Worm (Caenorhabditis elegans): ENCODE data around the gene acs-2.
A peak's percentile ranks its signal among the peaks of the same experiment; 100 is the strongest.

Gene acs-2

DNA sequence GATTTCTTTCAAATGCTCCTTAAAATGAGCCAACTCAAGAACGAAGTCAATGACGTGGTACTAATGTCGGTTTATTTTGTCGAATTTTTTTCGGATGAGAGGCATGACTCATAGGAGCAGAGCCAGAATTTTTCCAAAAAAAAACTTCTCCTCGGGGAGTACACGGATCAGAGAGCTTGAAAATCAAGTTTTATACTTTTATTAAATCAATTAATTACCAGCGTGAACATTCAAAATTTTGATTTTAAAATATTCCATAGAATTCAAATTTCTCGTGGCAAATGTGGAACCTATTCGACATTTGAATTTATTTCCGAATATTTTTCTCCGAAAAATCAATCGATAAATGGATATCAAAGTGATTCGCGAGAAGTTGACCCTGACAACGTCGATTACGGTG lies 30.9 kb upstream of the acs-2 start, which contains the start of gene F21A3.4:
Gene F21A3.4 (plus strand): TSS at position 301 of the 400 bp plus-strand sequence.
- TF ChIP-seq B0019.2 (GFP tag; conservative IDR thresholded peaks at IDR 0.05), result no peak
- TF ChIP-seq snpc-4 (GFP tag; optimal IDR thresholded peaks at IDR 0.05), result no peak
- no peak for TF ChIP-seq snpc-4 (tag; optimal IDR thresholded peaks at IDR 0.05)
- no peak for TF ChIP-seq xnd-1 (tag; optimal IDR thresholded peaks at IDR 0.05)
- TF ChIP-seq aptf-2 (GFP tag; conservative IDR thresholded peaks at IDR 0.05), result no peak
- TF ChIP-seq ceh-58 (GFP tag; IDR thresholded peaks at IDR 0.05), result no peak
- no peak for TF ChIP-seq nfya-1 (tag; optimal IDR thresholded peaks at IDR 0.05; ENCODE audit: borderline replicate concordance, insufficient read depth)
- no peak for TF ChIP-seq ztf-18 (tag; optimal IDR thresholded peaks at IDR 0.05)
- no peak for TF ChIP-seq let-607 (tag; optimal IDR thresholded peaks at IDR 0.05)
- no peak for TF ChIP-seq ZK185.1 (tag; optimal IDR thresholded peaks at IDR 0.05; ENCODE audit: poor library complexity, severe bottlenecking)
- TF ChIP-seq mxl-1 (tag; optimal IDR thresholded peaks at IDR 0.05), result no peak
- no peak for TF ChIP-seq let-526 (GFP tag; IDR thresholded peaks at IDR 0.05)
- no peak for TF ChIP-seq aptf-3 (GFP tag; IDR thresholded peaks at IDR 0.05)
- no peak for TF ChIP-seq ccch-3 (GFP tag; optimal IDR thresholded peaks at IDR 0.05)
- TF ChIP-seq athp-1 (tag; optimal IDR thresholded peaks at IDR 0.05), result no peak
- no peak for TF ChIP-seq repo-1 (tag; optimal IDR thresholded peaks at IDR 0.05)
- TF ChIP-seq F37B4.10 (GFP tag; IDR thresholded peaks at IDR 0.05), result no peak

DNA sequence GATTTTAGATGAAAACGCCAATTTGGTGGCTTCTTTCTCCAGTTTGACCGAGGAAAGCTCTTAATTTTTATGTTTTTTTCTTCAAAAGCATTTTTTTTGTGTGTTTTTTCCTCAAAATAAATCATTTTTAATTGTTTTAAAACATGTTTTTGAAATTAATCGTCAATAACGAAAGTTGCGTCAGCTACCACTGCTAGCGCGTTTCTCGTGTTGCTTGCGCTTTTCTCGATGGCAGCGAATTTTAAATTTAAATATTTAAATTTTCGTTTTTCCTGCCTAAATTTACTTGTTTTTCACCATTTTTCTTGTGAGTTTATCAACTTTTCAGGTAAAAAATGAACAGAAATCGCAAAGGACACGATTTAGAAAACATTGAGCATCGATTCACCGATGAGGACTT lies 29.3 kb upstream of the acs-2 start, which contains the start of gene prde-1:
Gene prde-1 (plus strand): TSS at position 322 of the 400 bp plus-strand sequence.
- TF ChIP-seq D2030.7 (GFP tag; IDR thresholded peaks at IDR 0.05) (peak; percentile 50), madf-3 (GFP tag; IDR thresholded peaks at IDR 0.05) (no peak), pbrm-1 (GFP tag; IDR thresholded peaks at IDR 0.05) (0 out of 2 replicates have a peak, but pooled peaks have one; percentile 13), xnd-1 (tag; optimal IDR thresholded peaks at IDR 0.05) (peak; percentile 43), him-1 (tag; optimal IDR thresholded peaks at IDR 0.05) (no peak), ztf-18 (tag; optimal IDR thresholded peaks at IDR 0.05) (peak; percentile 93), F57A8.1 (GFP tag; optimal IDR thresholded peaks at IDR 0.05) (no peak), madf-6 (GFP tag; IDR thresholded peaks at IDR 0.05) (peak; percentile 66), lin-54 (GFP tag; optimal IDR thresholded peaks at IDR 0.05) (peak; percentile 49), C17E4.6 (GFP tag; IDR thresholded peaks at IDR 0.05) (no peak), tbp1 (GFP tag; optimal IDR thresholded peaks at IDR 0.05) (peak; percentile 28), hlh-12 (tag; optimal IDR thresholded peaks at IDR 0.05) (no peak), F33H1.4 (GFP tag; IDR thresholded peaks at IDR 0.05) (peak; percentile 48), hsf-1 (GFP tag; IDR thresholded peaks at IDR 0.05) (peak; percentile 41; the same call in 1 of the 2 replicates), ztf-22 (GFP tag; optimal IDR thresholded peaks at IDR 0.05) (no peak), hmg-1.2 (GFP tag; IDR thresholded peaks at IDR 0.05) (no peak), ama-1 (optimal IDR thresholded peaks at IDR 0.05) (no peak), ama-1 (GFP tag; optimal IDR thresholded peaks at IDR 0.05) (no peak), rcor-1 (GFP tag; IDR thresholded peaks at IDR 0.05) (0 out of 2 replicates have a peak, but pooled peaks have one; percentile 36), sea-2 (GFP tag; IDR thresholded peaks at IDR 0.05) (no peak), ceh-79 (tag; optimal IDR thresholded peaks at IDR 0.05) (no peak), egrh-3 (GFP tag; IDR thresholded peaks at IDR 0.05) (no peak), lsl-1 (GFP tag; optimal IDR thresholded peaks at IDR 0.05) (peak; percentile 61), Y53G8AR.9 (GFP tag; conservative IDR thresholded peaks at IDR 0.05) (no peak)
